Fruit fly (Drosophila melanogaster) whole organism, prepupa: ENCODE results near the gene CG14275.
A peak's percentile ranks its signal among the peaks of the same experiment; 100 is the strongest.

Experiments used
- CG10631 ChIP-seq: fragments of 200-800 bp; sonication (Bioruptor generic); optimal IDR thresholded peaks from 2 replicates; lab custom pipeline; 2016; ENCODE audit warnings: missing biosample characterization, missing genetic modification characterization
- CG10669 ChIP-seq: fragments of 200-800 bp; sonication (Bioruptor generic); optimal IDR thresholded peaks from 3 replicates; lab custom pipeline; 2018; ENCODE audit warnings: missing biosample characterization, mild to moderate bottlenecking, missing genetic modification characterization, moderate library complexity
- CG11294 ChIP-seq: fragments of 200-800 bp; sonication (Bioruptor generic); IDR thresholded peaks from 2 replicates; pipeline ENCODE4 v1.3.6; 2022; ENCODE audit warnings: missing biosample characterization, missing genetic modification characterization
- CG15336 ChIP-seq: fragments of 200-800 bp; sonication (Bioruptor generic); IDR thresholded peaks from 2 replicates; pipeline ENCODE4 v1.3.6; 2022; ENCODE audit warnings: missing biosample characterization, missing genetic modification characterization
- CG16779 ChIP-seq: fragments of 200-800 bp; sonication (Bioruptor generic); optimal IDR thresholded peaks from 3 replicates; lab custom pipeline; 2017; ENCODE audit warnings: missing biosample characterization, mild to moderate bottlenecking, missing genetic modification characterization
- CG3032 ChIP-seq: fragments of 200-800 bp; optimal IDR thresholded peaks from 2 replicates; lab custom pipeline; 2019; ENCODE audit warnings: missing biosample characterization, mild to moderate bottlenecking, missing genetic modification characterization, moderate library complexity
- CG31627 ChIP-seq: fragments of 200-800 bp; sonication (Bioruptor generic); optimal IDR thresholded peaks from 3 replicates; lab custom pipeline; 2016; ENCODE audit warnings: missing biosample characterization, missing genetic modification characterization
- CG3919 ChIP-seq: fragments of 200-800 bp; sonication (Bioruptor generic); optimal IDR thresholded peaks from 3 replicates; lab custom pipeline; 2016; ENCODE audit warnings: missing biosample characterization, missing genetic modification characterization
- CG6163 ChIP-seq: fragments of 200-800 bp; sonication (Bioruptor generic); IDR thresholded peaks from 3 replicates; pipeline ENCODE4 v1.3.6; 2022; ENCODE audit warnings: missing biosample characterization, missing genetic modification characterization
- CG6792 ChIP-seq: fragments of 200-800 bp; sonication (Bioruptor generic); optimal IDR thresholded peaks from 3 replicates; lab custom pipeline; 2016; ENCODE audit warnings: missing biosample characterization, missing genetic modification characterization
- CG6854 ChIP-seq: fragments of 200-800 bp; sonication (Bioruptor generic); optimal IDR thresholded peaks from 2 replicates; lab custom pipeline; 2017; ENCODE audit warnings: missing biosample characterization, mild to moderate bottlenecking, missing genetic modification characterization
- CG8319 ChIP-seq: fragments of 200-800 bp; sonication (Bioruptor generic); optimal IDR thresholded peaks from 3 replicates; lab custom pipeline; 2016; ENCODE audit warnings: missing biosample characterization, missing genetic modification characterization
- CG8632 ChIP-seq: fragments of 200-800 bp; sonication (Bioruptor generic); optimal IDR thresholded peaks from 3 replicates; lab custom pipeline; 2016; ENCODE audit warnings: missing biosample characterization, missing genetic modification characterization
- CG9139 ChIP-seq: fragments of 200-800 bp; sonication (Bioruptor generic); optimal IDR thresholded peaks from 3 replicates; lab custom pipeline; 2017; ENCODE audit warnings: missing biosample characterization, mild to moderate bottlenecking, missing genetic modification characterization
- Eip75B ChIP-seq: fragments of 200-800 bp; sonication (Bioruptor generic); optimal IDR thresholded peaks from 3 replicates; lab custom pipeline; 2016; ENCODE audit warnings: missing biosample characterization, missing genetic modification characterization
- Eip78C ChIP-seq: fragments of 200-800 bp; sonication (Bioruptor generic); peaks from one replicate; lab custom pipeline; 2016; ENCODE audit warnings: missing biosample characterization, missing genetic modification characterization
- Eip93F ChIP-seq: fragments of 200-800 bp; sonication (Bioruptor generic); optimal IDR thresholded peaks from 2 replicates; lab custom pipeline; 2016; ENCODE audit warnings: missing biosample characterization, mild to moderate bottlenecking, missing genetic modification characterization
- Ets96B ChIP-seq: fragments of 200-800 bp; optimal IDR thresholded peaks from 2 replicates; lab custom pipeline; 2019; ENCODE audit warnings: missing biosample characterization, mild to moderate bottlenecking, missing genetic modification characterization, moderate library complexity
- Hr39 ChIP-seq: fragments of 200-800 bp; sonication (Bioruptor generic); optimal IDR thresholded peaks from 2 replicates; lab custom pipeline; 2016; ENCODE audit warnings: missing biosample characterization, missing genetic modification characterization
- Hr4 ChIP-seq: fragments of 200-800 bp; sonication (Bioruptor generic); optimal IDR thresholded peaks from 3 replicates; lab custom pipeline; 2016; ENCODE audit warnings: missing biosample characterization, missing genetic modification characterization
- Lpt ChIP-seq: fragments of 200-800 bp; sonication (Bioruptor generic); optimal IDR thresholded peaks from 3 replicates; lab custom pipeline; 2016; ENCODE audit warnings: missing biosample characterization, missing genetic modification characterization
- Sox102F ChIP-seq: fragments of 200-800 bp; sonication (Bioruptor generic); optimal IDR thresholded peaks from 2 replicates; lab custom pipeline; 2016; ENCODE audit warnings: missing biosample characterization, mild to moderate bottlenecking, missing genetic modification characterization
- cyc ChIP-seq: fragments of 200-800 bp; sonication (Bioruptor generic); optimal IDR thresholded peaks from 3 replicates; lab custom pipeline; 2016; ENCODE audit warnings: missing biosample characterization, missing genetic modification characterization
- dac ChIP-seq: fragments of 200-800 bp; sonication (Bioruptor generic); optimal IDR thresholded peaks from 2 replicates; lab custom pipeline; 2017; ENCODE audit warnings: missing biosample characterization, mild to moderate bottlenecking, missing genetic modification characterization
- dsx ChIP-seq: fragments of 200-800 bp; optimal IDR thresholded peaks from 3 replicates; lab custom pipeline; 2019; ENCODE audit warnings: missing biosample characterization, mild to moderate bottlenecking, missing genetic modification characterization, moderate library complexity; ENCODE audit not compliant: poor library complexity, severe bottlenecking
- eg ChIP-seq: fragments of 200-800 bp; sonication (Bioruptor generic); IDR thresholded peaks from 3 replicates; pipeline ENCODE4 v1.3.6; 2022; ENCODE audit warnings: missing biosample characterization, missing genetic modification characterization
- esn ChIP-seq: fragments of 200-800 bp; sonication (Bioruptor generic); optimal IDR thresholded peaks from 2 replicates; lab custom pipeline; 2016; ENCODE audit warnings: missing biosample characterization, mild to moderate bottlenecking, missing genetic modification characterization, moderate library complexity
- fd59A ChIP-seq: fragments of 200-800 bp; sonication (Bioruptor generic); optimal IDR thresholded peaks from 2 replicates; lab custom pipeline; 2017; ENCODE audit warnings: missing biosample characterization, mild to moderate bottlenecking, missing genetic modification characterization, missing genetic modification reagents
- fkh ChIP-seq: fragments of 200-800 bp; sonication (Bioruptor generic); optimal IDR thresholded peaks from 3 replicates; lab custom pipeline; 2017; ENCODE audit warnings: missing biosample characterization, mild to moderate bottlenecking, missing genetic modification characterization, moderate library complexity
- net ChIP-seq: fragments of 200-800 bp; sonication (Bioruptor generic); optimal IDR thresholded peaks from 3 replicates; lab custom pipeline; 2016; ENCODE audit warnings: missing biosample characterization, missing genetic modification characterization
- pdm3 ChIP-seq: fragments of 200-800 bp; sonication (Bioruptor generic); optimal IDR thresholded peaks from 3 replicates; lab custom pipeline; 2016; ENCODE audit warnings: missing biosample characterization, missing genetic modification characterization
- salr ChIP-seq, 2 experiments: fragments of 200-800 bp; sonication (Bioruptor generic); optimal IDR thresholded peaks; 3 replicates each; lab custom pipeline; 2016 to 2018; ENCODE audit warnings: missing biosample characterization in 2 of 2, missing genetic modification characterization in 2 of 2, mild to moderate bottlenecking in 1 of 2
- spab ChIP-seq: fragments of 200-800 bp; sonication (Bioruptor generic); optimal IDR thresholded peaks from 2 replicates; lab custom pipeline; 2017; ENCODE audit warnings: missing biosample characterization, mild to moderate bottlenecking, missing genetic modification characterization, missing genetic modification reagents
- ss ChIP-seq, 2 experiments: fragments of 200-800 bp; sonication (Bioruptor generic); optimal IDR thresholded peaks; 2 replicates in 1 of 2; 3 replicates in 1 of 2; lab custom pipeline; 2017 to 2018; ENCODE audit warnings: mild to moderate bottlenecking in 2 of 2, missing biosample characterization in 2 of 2, missing genetic modification characterization in 2 of 2, moderate library complexity in 1 of 2
- svp ChIP-seq: fragments of 200-800 bp; sonication (Bioruptor generic); peaks from one replicate; lab custom pipeline; 2016; ENCODE audit warnings: missing biosample characterization, missing genetic modification characterization
- vri ChIP-seq: fragments of 200-800 bp; sonication (Bioruptor generic); optimal IDR thresholded peaks from 3 replicates; lab custom pipeline; 2016; ENCODE audit warnings: missing biosample characterization, mild to moderate bottlenecking, missing genetic modification characterization

Gene CG14275

dm6 chr2L:8284913-8285619 is 42.2 kb upstream of the CG14275 start (continued):
- no peak for TF ChIP-seq Eip93F (GFP tag; lab: Kevin White, UChicago)
- peak; percentile 13 for TF ChIP-seq Hr39 (GFP tag; lab: Kevin White, UChicago)
- TF ChIP-seq eg (GFP tag; lab: Robert Waterston, UW) = peak; percentile 23; the same call in 1 of the 3 replicates
- TF ChIP-seq CG16779 (tag; lab: Kevin White, UChicago) = no peak
- no peak for TF ChIP-seq CG9139 (GFP tag; lab: Kevin White, UChicago)
- TF ChIP-seq fd59A (GFP tag; lab: Kevin White, UChicago) = no peak
- TF ChIP-seq Eip78C = peak; percentile 77
- TF ChIP-seq, all 60 proteins: peak for 23

dm6 chr2L:8286595-8286994 is 40.7 kb upstream of the CG14275 start:
- TF ChIP-seq CG3032 (tag; lab: Kevin White, UChicago) (no peak), net (GFP tag; lab: Kevin White, UChicago) (peak; percentile 12), CG11294 (no peak)

dm6 chr2L:8288087-8288486 is 39.2 kb upstream of the CG14275 start:
- peak; percentile 42 for TF ChIP-seq Eip78C
- TF ChIP-seq Sox102F (GFP tag; lab: Kevin White, UChicago) = no peak

dm6 chr2L:8289352-8290091 is 37.7 kb upstream of the CG14275 start:
- TF ChIP-seq svp (peak; percentile 76), vri (GFP tag; lab: Kevin White, UChicago) (no peak), fkh (GFP tag; lab: Kevin White, UChicago) (peak; percentile 73), Ets96B (tag; lab: Kevin White, UChicago) (no peak), CG6792 (no peak), pdm3 (GFP tag; lab: Kevin White, UChicago) (no peak), Eip78C (peak; percentile 54)

dm6 chr2L:8290092-8290424 is 37.2 kb upstream of the CG14275 start:
- TF ChIP-seq CG3919 = no peak
- peak; percentile 35 for TF ChIP-seq Eip78C

dm6 chr2L:8290653-8291233 is 36.5 kb upstream of the CG14275 start:
- TF ChIP-seq CG8319 (GFP tag; lab: Kevin White, UChicago) (peak; percentile 81), spab (GFP tag; lab: Kevin White, UChicago) (peak; percentile 74), CG16779 (tag; lab: Kevin White, UChicago) (peak; percentile 46), Sox102F (GFP tag; lab: Kevin White, UChicago) (peak; percentile 89), CG10631 (peak; percentile 75), esn (GFP tag; lab: Kevin White, UChicago) (peak; percentile 90), CG3032 (tag; lab: Kevin White, UChicago) (peak; percentile 79), fkh (GFP tag; lab: Kevin White, UChicago) (no peak), vri (GFP tag; lab: Kevin White, UChicago) (peak; percentile 77), CG3919 (peak; percentile 90), Eip93F (GFP tag; lab: Kevin White, UChicago) (peak; percentile 85), ss (GFP tag; optimal IDR thresholded peaks at IDR 0.05; lab: Kevin White, UChicago) (peak; percentile 86 to 87), CG31627 (GFP tag; lab: Kevin White, UChicago) (peak; percentile 90), CG6163 (GFP tag; lab: Robert Waterston, UW) (peak; percentile 95), salr (GFP tag; optimal IDR thresholded peaks at IDR 0.05; lab: Kevin White, UChicago) (peak; percentile 47 to 69), CG6854 (peak; percentile 78), CG8632 (peak; percentile 70), CG15336 (GFP tag; lab: Robert Waterston, UW) (peak; percentile 77), fd59A (GFP tag; lab: Kevin White, UChicago) (peak; percentile 79), Eip75B (GFP tag; lab: Kevin White, UChicago) (peak; percentile 88), Hr4 (peak; percentile 85), CG10669 (GFP tag; lab: Kevin White, UChicago) (peak; percentile 79), Eip78C (peak; percentile 95), dsx (GFP tag; lab: Kevin White, UChicago) (peak; percentile 79), dac (GFP tag; lab: Kevin White, UChicago) (no peak), pdm3 (GFP tag; lab: Kevin White, UChicago) (peak; percentile 80), svp (peak; percentile 97), Lpt (GFP tag; lab: Kevin White, UChicago) (peak; percentile 32), cyc (GFP tag; lab: Kevin White, UChicago) (peak; percentile 87)
